Fruit fly (Drosophila melanogaster) whole organism, embryonic: ENCODE measurements around the gene Dora.

Source experiments
- CG14050 ChIP-seq: fragments of 200-800 bp; sonication (Bioruptor generic); IDR thresholded peaks from 3 replicates; pipeline ENCODE4 v1.3.6; 2022; ENCODE audit warnings: missing biosample characterization, missing genetic modification characterization
- CG6254 ChIP-seq: fragments of 200-800 bp; sonication (Bioruptor generic); optimal IDR thresholded peaks from 3 replicates; lab custom pipeline; 2017; ENCODE audit warnings: mild to moderate bottlenecking, missing biosample characterization, missing genetic modification reagents, missing genetic modification characterization
- CG8924 ChIP-seq: fragments of 200-800 bp; optimal IDR thresholded peaks from 3 replicates; lab custom pipeline; 2019; ENCODE audit warnings: missing biosample characterization, mild to moderate bottlenecking, missing genetic modification characterization, moderate library complexity
- H15 ChIP-seq: fragments of 200-800 bp; sonication (Bioruptor generic); IDR thresholded peaks from 3 replicates; pipeline ENCODE4 v1.3.6; 2022; ENCODE audit warnings: missing biosample characterization, missing genetic modification characterization
- ara ChIP-seq: fragments of 200-800 bp; sonication (Bioruptor generic); IDR thresholded peaks from 2 replicates; pipeline ENCODE4 v1.3.6; 2022; ENCODE audit warnings: missing biosample characterization, missing genetic modification characterization
- tio ChIP-seq: fragments of 200-800 bp; sonication (Bioruptor generic); optimal IDR thresholded peaks from 2 replicates; lab custom pipeline; 2017; ENCODE audit warnings: missing biosample characterization, missing genetic modification characterization, inconsistent platforms
- wek ChIP-seq: fragments of 200-800 bp; sonication (Bioruptor generic); optimal IDR thresholded peaks from 3 replicates; lab custom pipeline; 2018; ENCODE audit warnings: missing biosample characterization, mild to moderate bottlenecking, missing genetic modification characterization, moderate library complexity

DNA sequence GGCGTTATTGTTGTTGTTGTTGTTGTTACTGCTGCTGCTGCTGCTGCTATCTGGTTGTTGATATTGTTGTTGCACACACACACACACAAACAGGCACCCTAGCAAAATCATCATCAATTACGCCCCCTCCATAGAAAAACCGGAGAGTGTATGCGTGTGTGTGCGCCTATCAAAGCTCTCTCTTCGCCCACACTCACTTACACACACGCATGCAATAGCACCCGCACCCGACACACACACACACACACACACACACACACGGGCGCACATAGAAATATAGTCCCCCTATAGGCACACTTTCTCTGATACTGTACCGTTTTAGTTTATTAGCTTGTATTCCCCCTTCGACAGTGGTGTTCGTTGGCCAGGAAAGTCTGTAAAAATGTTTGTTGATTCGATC lies 49.4 kb upstream of the Dora start:
- TF ChIP-seq ara (GFP tag; lab: Robert Waterston, UW) (no peak), wek (GFP tag; lab: Kevin White, UChicago) (no peak), CG14050 (no peak), CG6254 (no peak), H15 (no peak), CG8924 (no peak), tio (GFP tag; lab: Kevin White, UChicago) (no peak)
